Fruit fly (Drosophila melanogaster) whole organism, prepupa: ENCODE results near the gene Bre1.

Experiments used
- Blimp-1 ChIP-seq: fragments of 200-800 bp; sonication (Bioruptor generic); optimal IDR thresholded peaks from 3 replicates; lab custom pipeline; 2017; ENCODE audit warnings: missing biosample characterization, missing genetic modification characterization, mild to moderate bottlenecking, moderate library complexity, missing genetic modification reagents
- CG11294 ChIP-seq: fragments of 200-800 bp; sonication (Bioruptor generic); IDR thresholded peaks from 2 replicates; pipeline ENCODE4 v1.3.6; 2022; ENCODE audit warnings: missing biosample characterization, missing genetic modification characterization
- CG15336 ChIP-seq: fragments of 200-800 bp; sonication (Bioruptor generic); IDR thresholded peaks from 2 replicates; pipeline ENCODE4 v1.3.6; 2022; ENCODE audit warnings: missing biosample characterization, missing genetic modification characterization
- CG16779 ChIP-seq: fragments of 200-800 bp; sonication (Bioruptor generic); optimal IDR thresholded peaks from 3 replicates; lab custom pipeline; 2017; ENCODE audit warnings: missing biosample characterization, mild to moderate bottlenecking, missing genetic modification characterization
- CG31627 ChIP-seq: fragments of 200-800 bp; sonication (Bioruptor generic); optimal IDR thresholded peaks from 3 replicates; lab custom pipeline; 2016; ENCODE audit warnings: missing biosample characterization, missing genetic modification characterization
- CG32006 ChIP-seq: fragments of 200-800 bp; sonication (Bioruptor generic); optimal IDR thresholded peaks from 3 replicates; lab custom pipeline; 2017; ENCODE audit warnings: missing biosample characterization, mild to moderate bottlenecking, missing genetic modification characterization
- CG6163 ChIP-seq: fragments of 200-800 bp; sonication (Bioruptor generic); IDR thresholded peaks from 3 replicates; pipeline ENCODE4 v1.3.6; 2022; ENCODE audit warnings: missing biosample characterization, missing genetic modification characterization
- CG6792 ChIP-seq: fragments of 200-800 bp; sonication (Bioruptor generic); optimal IDR thresholded peaks from 3 replicates; lab custom pipeline; 2016; ENCODE audit warnings: missing biosample characterization, missing genetic modification characterization
- CG6808 ChIP-seq: fragments of 200-800 bp; sonication (Bioruptor generic); optimal IDR thresholded peaks from 3 replicates; lab custom pipeline; 2017; ENCODE audit warnings: missing biosample characterization, missing genetic modification characterization, mild to moderate bottlenecking, moderate library complexity, missing genetic modification reagents
- CG7368 ChIP-seq: fragments of 200-800 bp; sonication (Bioruptor generic); optimal IDR thresholded peaks from 3 replicates; lab custom pipeline; 2016; ENCODE audit warnings: missing biosample characterization, missing genetic modification characterization
- CG8119 ChIP-seq: fragments of 200-800 bp; sonication (Bioruptor generic); IDR thresholded peaks from 3 replicates; pipeline ENCODE4 v1.3.6; 2022; ENCODE audit warnings: missing biosample characterization, missing genetic modification characterization
- CG8319 ChIP-seq: fragments of 200-800 bp; sonication (Bioruptor generic); optimal IDR thresholded peaks from 3 replicates; lab custom pipeline; 2016; ENCODE audit warnings: missing biosample characterization, missing genetic modification characterization
- CG8632 ChIP-seq: fragments of 200-800 bp; sonication (Bioruptor generic); optimal IDR thresholded peaks from 3 replicates; lab custom pipeline; 2016; ENCODE audit warnings: missing biosample characterization, missing genetic modification characterization
- CG9139 ChIP-seq: fragments of 200-800 bp; sonication (Bioruptor generic); optimal IDR thresholded peaks from 3 replicates; lab custom pipeline; 2017; ENCODE audit warnings: missing biosample characterization, mild to moderate bottlenecking, missing genetic modification characterization
- Eip75B ChIP-seq: fragments of 200-800 bp; sonication (Bioruptor generic); optimal IDR thresholded peaks from 3 replicates; lab custom pipeline; 2016; ENCODE audit warnings: missing biosample characterization, missing genetic modification characterization
- Eip78C ChIP-seq: fragments of 200-800 bp; sonication (Bioruptor generic); peaks from one replicate; lab custom pipeline; 2016; ENCODE audit warnings: missing biosample characterization, missing genetic modification characterization
- Ets21C ChIP-seq: fragments of 200-800 bp; sonication (Bioruptor generic); optimal IDR thresholded peaks from 3 replicates; lab custom pipeline; 2016; ENCODE audit warnings: missing biosample characterization, missing genetic modification characterization
- Ets96B ChIP-seq: fragments of 200-800 bp; optimal IDR thresholded peaks from 2 replicates; lab custom pipeline; 2019; ENCODE audit warnings: missing biosample characterization, mild to moderate bottlenecking, missing genetic modification characterization, moderate library complexity
- Lpt ChIP-seq: fragments of 200-800 bp; sonication (Bioruptor generic); optimal IDR thresholded peaks from 3 replicates; lab custom pipeline; 2016; ENCODE audit warnings: missing biosample characterization, missing genetic modification characterization
- Met ChIP-seq: fragments of 200-800 bp; sonication (Bioruptor generic); optimal IDR thresholded peaks from 3 replicates; lab custom pipeline; 2016; ENCODE audit warnings: missing biosample characterization, missing genetic modification characterization
- OdsH ChIP-seq: fragments of 200-800 bp; sonication (Bioruptor generic); optimal IDR thresholded peaks from 3 replicates; lab custom pipeline; 2016; ENCODE audit warnings: missing biosample characterization, missing genetic modification characterization
- Smox ChIP-seq: fragments of 200-800 bp; sonication (Bioruptor generic); optimal IDR thresholded peaks from 3 replicates; lab custom pipeline; 2016; ENCODE audit warnings: missing biosample characterization, missing genetic modification characterization
- Sox102F ChIP-seq: fragments of 200-800 bp; sonication (Bioruptor generic); optimal IDR thresholded peaks from 2 replicates; lab custom pipeline; 2016; ENCODE audit warnings: missing biosample characterization, mild to moderate bottlenecking, missing genetic modification characterization
- Sox14 ChIP-seq: fragments of 200-800 bp; sonication (Bioruptor generic); optimal IDR thresholded peaks from 3 replicates; lab custom pipeline; 2016; ENCODE audit warnings: missing biosample characterization, missing genetic modification characterization
- Sox15 ChIP-seq: fragments of 200-800 bp; sonication (Bioruptor generic); optimal IDR thresholded peaks from 3 replicates; lab custom pipeline; 2016; ENCODE audit warnings: missing biosample characterization, missing genetic modification characterization
- acj6 ChIP-seq: fragments of 200-800 bp; sonication (Bioruptor generic); optimal IDR thresholded peaks from 3 replicates; lab custom pipeline; 2016; ENCODE audit warnings: missing biosample characterization, missing genetic modification characterization
- cyc ChIP-seq: fragments of 200-800 bp; sonication (Bioruptor generic); optimal IDR thresholded peaks from 3 replicates; lab custom pipeline; 2016; ENCODE audit warnings: missing biosample characterization, missing genetic modification characterization
- dsx ChIP-seq: fragments of 200-800 bp; optimal IDR thresholded peaks from 3 replicates; lab custom pipeline; 2019; ENCODE audit warnings: missing biosample characterization, mild to moderate bottlenecking, missing genetic modification characterization, moderate library complexity; ENCODE audit not compliant: poor library complexity, severe bottlenecking
- fd59A ChIP-seq: fragments of 200-800 bp; sonication (Bioruptor generic); optimal IDR thresholded peaks from 2 replicates; lab custom pipeline; 2017; ENCODE audit warnings: missing biosample characterization, mild to moderate bottlenecking, missing genetic modification characterization, missing genetic modification reagents
- fkh ChIP-seq: fragments of 200-800 bp; sonication (Bioruptor generic); optimal IDR thresholded peaks from 3 replicates; lab custom pipeline; 2017; ENCODE audit warnings: missing biosample characterization, mild to moderate bottlenecking, missing genetic modification characterization, moderate library complexity
- lz ChIP-seq: fragments of 200-800 bp; sonication (Bioruptor generic); optimal IDR thresholded peaks from 3 replicates; lab custom pipeline; 2016; ENCODE audit warnings: missing biosample characterization, missing genetic modification characterization
- pdm3 ChIP-seq: fragments of 200-800 bp; sonication (Bioruptor generic); optimal IDR thresholded peaks from 3 replicates; lab custom pipeline; 2016; ENCODE audit warnings: missing biosample characterization, missing genetic modification characterization
- salr ChIP-seq, 2 experiments: fragments of 200-800 bp; sonication (Bioruptor generic); optimal IDR thresholded peaks; 3 replicates each; lab custom pipeline; 2016 to 2018; ENCODE audit warnings: missing biosample characterization in 2 of 2, missing genetic modification characterization in 2 of 2, mild to moderate bottlenecking in 1 of 2
- svp ChIP-seq: fragments of 200-800 bp; sonication (Bioruptor generic); peaks from one replicate; lab custom pipeline; 2016; ENCODE audit warnings: missing biosample characterization, missing genetic modification characterization
- topi ChIP-seq: fragments of 200-800 bp; sonication (Bioruptor generic); optimal IDR thresholded peaks from 3 replicates; lab custom pipeline; 2016; ENCODE audit warnings: missing biosample characterization, missing genetic modification characterization
- vri ChIP-seq: fragments of 200-800 bp; sonication (Bioruptor generic); optimal IDR thresholded peaks from 3 replicates; lab custom pipeline; 2016; ENCODE audit warnings: missing biosample characterization, mild to moderate bottlenecking, missing genetic modification characterization

Bre1 gene

dm6 chr3L:5810633-5811341 lies 16.8 kb upstream of the Bre1 start, which contains the start of the genes S6k and kri (continued):
- TF ChIP-seq CG11294 (GFP tag; lab: Robert Waterston, UW) (no peak), CG16779 (tag; lab: Kevin White, UChicago) (peak; percentile 56), CG31627 (GFP tag; lab: Kevin White, UChicago) (no peak), vri (GFP tag; lab: Kevin White, UChicago) (peak; percentile 91), CG6808 (GFP tag; lab: Kevin White, UChicago) (peak; percentile 33), Smox (GFP tag; lab: Kevin White, UChicago) (peak; percentile 3), dsx (GFP tag; lab: Kevin White, UChicago) (peak; percentile 43), cyc (GFP tag; lab: Kevin White, UChicago) (peak; percentile 16), Lpt (GFP tag; lab: Kevin White, UChicago) (peak; percentile 4), CG32006 (peak; percentile 17), lz (GFP tag; lab: Kevin White, UChicago) (peak; percentile 12), CG8119 (no peak), Met (GFP tag; lab: Kevin White, UChicago) (no peak), salr (GFP tag; optimal IDR thresholded peaks at IDR 0.05; lab: Kevin White, UChicago) (no peak), pdm3 (GFP tag; lab: Kevin White, UChicago) (peak; percentile 5), CG8319 (GFP tag; lab: Kevin White, UChicago) (no peak), acj6 (GFP tag; lab: Kevin White, UChicago) (no peak), OdsH (no peak), Eip75B (GFP tag; lab: Kevin White, UChicago) (peak; percentile 28), CG7368 (GFP tag; lab: Kevin White, UChicago) (no peak), Ets21C (GFP tag; lab: Kevin White, UChicago) (no peak), fkh (GFP tag; lab: Kevin White, UChicago) (peak; percentile 79), Eip78C (peak; percentile 65), Sox102F (no peak), CG9139 (GFP tag; lab: Kevin White, UChicago) (peak; percentile 14), CG15336 (GFP tag; lab: Robert Waterston, UW) (peak; percentile 42; the same call in 1 of the 2 replicates), fd59A (GFP tag; lab: Kevin White, UChicago) (no peak), topi (peak; percentile 36)

dm6 chr3L:5809642-5810279 lies 15.8 kb upstream of the Bre1 start:
- no peak for TF ChIP-seq fkh (GFP tag; lab: Kevin White, UChicago)
- no peak for TF ChIP-seq Sox15 (GFP tag; lab: Kevin White, UChicago)
- TF ChIP-seq CG6163 = 0 out of 3 replicates have a peak, but pooled peaks have one; percentile 11
- TF ChIP-seq CG6792 (GFP tag; lab: Kevin White, UChicago) = no peak
- TF ChIP-seq vri (GFP tag; lab: Kevin White, UChicago) = peak; percentile 33
- no peak for TF ChIP-seq CG8632 (GFP tag; lab: Kevin White, UChicago)
- TF ChIP-seq svp (GFP tag; lab: Kevin White, UChicago) = peak; percentile 55
- TF ChIP-seq CG6808 (GFP tag; lab: Kevin White, UChicago) = no peak
- no peak for TF ChIP-seq Ets96B (tag; lab: Kevin White, UChicago)
- TF ChIP-seq Eip78C = peak; percentile 0
- TF ChIP-seq salr (GFP tag; optimal IDR thresholded peaks at IDR 0.05; lab: Kevin White, UChicago) = no peak
- TF ChIP-seq Blimp-1 (GFP tag; lab: Kevin White, UChicago) = no peak
- no peak for TF ChIP-seq Sox102F
- TF ChIP-seq Sox14 (GFP tag; lab: Kevin White, UChicago) = peak; percentile 40
- TF ChIP-seq pdm3 (GFP tag; lab: Kevin White, UChicago) = no peak

dm6 chr3L:5809201-5809584 lies 15.2 kb upstream of the Bre1 start:
- TF ChIP-seq Met (GFP tag; lab: Kevin White, UChicago) (peak; percentile 20), CG32006 (no peak)
